Fruit fly (Drosophila melanogaster) whole organism, pupa: ENCODE measurements around the gene CG7888.

Experiments
- CG10348 ChIP-seq: fragments of 200-800 bp; sonication (Bioruptor generic); IDR thresholded peaks from 2 replicates; pipeline ENCODE4 v1.3.6; 2022; ENCODE audit warnings: missing biosample characterization, missing genetic modification characterization
- CG12605 ChIP-seq: fragments of 200-800 bp; sonication (Bioruptor generic); IDR thresholded peaks from 2 replicates; pipeline ENCODE4 v1.3.6; 2022; ENCODE audit warnings: missing biosample characterization, missing genetic modification characterization
- CG32121 ChIP-seq: fragments of 200-800 bp; sonication (Bioruptor generic); IDR thresholded peaks from 2 replicates; pipeline ENCODE4 v1.3.6; 2022; ENCODE audit warnings: missing biosample characterization, missing genetic modification characterization
- CG8159 ChIP-seq: fragments of 200-800 bp; sonication (Bioruptor generic); optimal IDR thresholded peaks from 3 replicates; lab custom pipeline; 2018; ENCODE audit warnings: missing biosample characterization, mild to moderate bottlenecking, missing genetic modification characterization, moderate library complexity
- rn ChIP-seq: fragments of 200-800 bp; sonication (Bioruptor generic); IDR thresholded peaks from 2 replicates; pipeline ENCODE4 v1.3.6; 2022; ENCODE audit warnings: missing biosample characterization, missing genetic modification characterization

DNA sequence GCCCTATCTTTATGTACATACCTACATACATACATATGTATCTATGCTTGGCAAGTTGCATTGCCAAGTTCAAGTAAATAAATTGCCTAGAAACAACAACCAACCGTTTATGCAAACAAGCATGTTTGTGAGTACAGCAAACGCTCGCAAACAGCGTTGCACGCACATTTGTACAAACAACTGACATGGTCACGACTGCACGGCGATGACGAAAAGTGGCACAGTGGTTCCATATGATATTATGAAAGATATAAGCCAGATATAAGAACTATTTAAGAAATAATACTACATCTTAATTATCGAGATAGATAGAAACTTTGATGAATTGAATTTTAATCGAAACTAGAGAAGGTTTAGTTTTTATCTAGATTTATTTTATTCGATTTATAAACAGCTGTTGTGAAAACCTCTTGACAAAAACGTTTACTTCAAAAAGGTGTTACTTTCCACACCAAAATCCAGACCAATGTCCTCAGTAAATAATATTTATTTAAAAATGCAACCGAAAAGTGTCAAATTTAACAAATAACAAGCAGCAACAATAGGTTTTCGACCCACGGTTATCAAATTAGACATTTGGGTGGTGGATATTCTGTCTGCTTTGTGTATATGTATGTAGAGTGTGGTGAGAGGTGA lies 36.1 kb downstream of the CG7888 start:
- TF ChIP-seq CG12605 (GFP tag; lab: Robert Waterston, UW) = no peak
- peak; percentile 63 for TF ChIP-seq CG32121 (GFP tag; lab: Robert Waterston, UW)
- TF ChIP-seq CG10348 (GFP tag; lab: Robert Waterston, UW) = no peak
- peak; percentile 31 for TF ChIP-seq CG8159 (tag; lab: Kevin White, UChicago)
- TF ChIP-seq rn (GFP tag; lab: Robert Waterston, UW) = no peak
